Worm (Caenorhabditis elegans) whole organism, L3 larva: Measurements from ENCODE around the gene F20D6.12.

Experiments
- ZK546.5 ChIP-seq: sonication (generic microtip); optimal IDR thresholded peaks from 2 replicates; lab custom pipeline; 2017; ENCODE audit warnings: missing biosample characterization, missing genetic modification characterization
- ama-1 ChIP-seq: fragments of 150-350 bp; optimal IDR thresholded peaks from 2 replicates; lab custom pipeline; 2018
- ceh-82 ChIP-seq: fragments of 150-350 bp; optimal IDR thresholded peaks from 2 replicates; lab custom pipeline; 2014; ENCODE audit warnings: missing biosample characterization, missing genetic modification characterization
- daf-12 ChIP-seq: fragments of 150-350 bp; optimal IDR thresholded peaks from 2 replicates; lab custom pipeline; 2014; ENCODE audit warnings: missing biosample characterization, missing genetic modification reagents, missing genetic modification characterization
- fkh-10 ChIP-seq: sonication (generic microtip); optimal IDR thresholded peaks from 2 replicates; lab custom pipeline; 2017; ENCODE audit warnings: missing biosample characterization, missing genetic modification reagents, missing genetic modification characterization
- fkh-2 ChIP-seq: fragments of 150-350 bp; optimal IDR thresholded peaks from 2 replicates; lab custom pipeline; 2014; ENCODE audit warnings: missing biosample characterization, missing genetic modification reagents, missing genetic modification characterization
- lin-39 ChIP-seq: fragments of 150-350 bp; optimal IDR thresholded peaks from 2 replicates; lab custom pipeline; 2018; ENCODE audit warnings: missing biosample characterization, missing genetic modification reagents, missing genetic modification characterization
- mdl-1 ChIP-seq: fragments of 150-350 bp; optimal IDR thresholded peaks from 2 replicates; lab custom pipeline; 2014; ENCODE audit warnings: missing biosample characterization, missing genetic modification characterization
- nhr-23 ChIP-seq: fragments of 150-350 bp; optimal IDR thresholded peaks from 2 replicates; lab custom pipeline; 2014; ENCODE audit warnings: missing biosample characterization, missing genetic modification reagents, missing genetic modification characterization
- nhr-25 ChIP-seq: sonication (generic microtip); optimal IDR thresholded peaks from 2 replicates; lab custom pipeline; 2017; ENCODE audit warnings: missing biosample characterization, missing genetic modification characterization
- nhr-28 ChIP-seq: fragments of 150-350 bp; optimal IDR thresholded peaks from 2 replicates; lab custom pipeline; 2014; ENCODE audit warnings: missing biosample characterization, missing genetic modification characterization
- nhr-76 ChIP-seq: fragments of 150-350 bp; sonication (generic microtip); optimal IDR thresholded peaks from 5 replicates; lab custom pipeline; 2014; ENCODE audit warnings: missing biosample characterization, missing genetic modification characterization
- pha-4 ChIP-seq: fragments of 150-350 bp; optimal IDR thresholded peaks from 2 replicates; lab custom pipeline; 2014; ENCODE audit warnings: missing biosample characterization, missing genetic modification reagents, missing genetic modification characterization
- snpc-4 ChIP-seq: fragments of 150-350 bp; optimal IDR thresholded peaks from 2 replicates; lab custom pipeline; 2014; ENCODE audit warnings: missing biosample characterization, missing genetic modification characterization
- unc-62 ChIP-seq: fragments of 150-350 bp; sonication (generic microtip); optimal IDR thresholded peaks from 4 replicates; lab custom pipeline; 2014; ENCODE audit warnings: missing biosample characterization, missing genetic modification reagents, missing genetic modification characterization

F20D6.12 gene

ce11 chrV:8143605-8144004, 46.3 kb downstream of the F20D6.12 start, which contains the start of gene D1014.2:
D1014.2 (plus strand) TSS chrV:8143905.
- no peak for TF ChIP-seq pha-4
- no peak for TF ChIP-seq fkh-2
- TF ChIP-seq ceh-82 (tag; lab: Kevin White, UChicago) = no peak
- TF ChIP-seq nhr-76 (tag; lab: Kevin White, UChicago) = no peak
- no peak for TF ChIP-seq nhr-28 (tag; lab: Kevin White, UChicago)
- no peak for TF ChIP-seq mdl-1 (tag; lab: Kevin White, UChicago)
- TF ChIP-seq snpc-4 (tag; lab: Kevin White, UChicago) = no peak
- no peak for TF ChIP-seq unc-62 (GFP tag; lab: Kevin White, UChicago)
- no peak for TF ChIP-seq ama-1 (lab: Kevin White, UChicago)
- TF ChIP-seq nhr-25 (tag; lab: Kevin White, UChicago) = no peak
- TF ChIP-seq lin-39 (tag; lab: Kevin White, UChicago) = no peak
- TF ChIP-seq fkh-10 (GFP tag; lab: Kevin White, UChicago) = no peak
- no peak for TF ChIP-seq nhr-23 (tag; lab: Kevin White, UChicago)
- no peak for TF ChIP-seq daf-12 (tag; lab: Kevin White, UChicago)
- no peak for TF ChIP-seq ZK546.5 (tag; lab: Kevin White, UChicago)
